Fruit fly (Drosophila melanogaster) whole organism, embryonic: ENCODE data around the gene udt.

Experiments
- CG10147 ChIP-seq: fragments of 200-800 bp; sonication (Bioruptor generic); optimal IDR thresholded peaks from 2 replicates; lab custom pipeline; 2019; ENCODE audit warnings: missing biosample characterization, mild to moderate bottlenecking, missing genetic modification characterization, moderate library complexity
- CG1024 ChIP-seq: fragments of 200-800 bp; sonication (Bioruptor generic); IDR thresholded peaks from 2 replicates; pipeline ENCODE4 v1.3.6; 2022; ENCODE audit warnings: missing biosample characterization, missing genetic modification characterization
- CG10979 ChIP-seq: fragments of 200-800 bp; sonication (Bioruptor generic); optimal IDR thresholded peaks from 2 replicates; lab custom pipeline; 2018; ENCODE audit warnings: missing biosample characterization, mild to moderate bottlenecking, missing genetic modification characterization, moderate library complexity
- CG12071 ChIP-seq: fragments of 200-800 bp; sonication (Bioruptor generic); optimal IDR thresholded peaks from 3 replicates; lab custom pipeline; 2018; ENCODE audit warnings: missing biosample characterization, mild to moderate bottlenecking, missing genetic modification characterization
- CG12659 ChIP-seq: fragments of 200-800 bp; sonication (Bioruptor generic); optimal IDR thresholded peaks from 3 replicates; lab custom pipeline; 2017; ENCODE audit warnings: mild to moderate bottlenecking, missing biosample characterization, missing genetic modification reagents, missing genetic modification characterization
- CG16815 ChIP-seq: fragments of 200-800 bp; sonication (Bioruptor generic); optimal IDR thresholded peaks from 3 replicates; lab custom pipeline; 2017; ENCODE audit warnings: missing biosample characterization, mild to moderate bottlenecking, missing genetic modification characterization
- CG17186 ChIP-seq: fragments of 200-800 bp; sonication (Bioruptor generic); optimal IDR thresholded peaks from 3 replicates; lab custom pipeline; 2017; ENCODE audit warnings: missing biosample characterization, missing genetic modification reagents, missing genetic modification characterization
- CG17802 ChIP-seq: fragments of 200-800 bp; sonication (Bioruptor generic); optimal IDR thresholded peaks from 2 replicates; lab custom pipeline; 2018; ENCODE audit warnings: missing biosample characterization, mild to moderate bottlenecking, missing genetic modification characterization, moderate library complexity
- CG2889 ChIP-seq: fragments of 200-800 bp; sonication (Bioruptor generic); IDR thresholded peaks from 3 replicates; pipeline ENCODE4 v1.3.6; 2022; ENCODE audit warnings: missing biosample characterization, missing genetic modification characterization
- CG31388 ChIP-seq: fragments of 200-800 bp; sonication (Bioruptor generic); optimal IDR thresholded peaks from 2 replicates; lab custom pipeline; 2016; ENCODE audit warnings: missing biosample characterization, missing genetic modification characterization
- CG6689 ChIP-seq: fragments of 200-800 bp; sonication (Bioruptor generic); IDR thresholded peaks from 2 replicates; pipeline ENCODE4 v1.3.6; 2022; ENCODE audit warnings: missing biosample characterization, missing genetic modification characterization
- CG7357 ChIP-seq: fragments of 200-800 bp; sonication (Bioruptor generic); IDR thresholded peaks from 3 replicates; pipeline ENCODE4 v1.3.6; 2022; ENCODE audit warnings: missing biosample characterization, missing genetic modification characterization
- CG9437 ChIP-seq: fragments of 200-800 bp; sonication (Bioruptor generic); optimal IDR thresholded peaks from 2 replicates; lab custom pipeline; 2018; ENCODE audit warnings: missing biosample characterization, mild to moderate bottlenecking, missing genetic modification characterization
- CHES-1-like ChIP-seq: fragments of 200-800 bp; sonication (Bioruptor generic); optimal IDR thresholded peaks from 2 replicates; lab custom pipeline; 2016; ENCODE audit warnings: missing biosample characterization, missing genetic modification characterization
- CkIIα-i1 ChIP-seq: fragments of 200-800 bp; sonication (Bioruptor generic); IDR thresholded peaks from 2 replicates; pipeline ENCODE4 v1.3.6; 2022; ENCODE audit warnings: missing biosample characterization, missing genetic modification characterization
- ERR ChIP-seq: fragments of 200-800 bp; sonication (Bioruptor generic); optimal IDR thresholded peaks from 2 replicates; lab custom pipeline; 2016; ENCODE audit warnings: missing biosample characterization, missing genetic modification characterization
- MTF-1 ChIP-seq: fragments of 200-800 bp; sonication (Bioruptor generic); optimal IDR thresholded peaks from 2 replicates; lab custom pipeline; 2018; ENCODE audit warnings: missing biosample characterization, mild to moderate bottlenecking, missing genetic modification characterization, borderline replicate concordance
- NfI ChIP-seq: fragments of 200-800 bp; sonication (Bioruptor generic); optimal IDR thresholded peaks from 3 replicates; lab custom pipeline; 2018; ENCODE audit warnings: missing biosample characterization, mild to moderate bottlenecking, missing genetic modification characterization, moderate library complexity
- Sin3A ChIP-seq: fragments of >200 bp; optimal IDR thresholded peaks from 2 replicates; lab custom pipeline; 2018
- ash1 ChIP-seq: fragments of 200-800 bp; sonication (Bioruptor generic); optimal IDR thresholded peaks from 2 replicates; lab custom pipeline; 2018; ENCODE audit warnings: missing biosample characterization, mild to moderate bottlenecking, missing genetic modification characterization
- ato ChIP-seq: fragments of 200-800 bp; sonication (Bioruptor generic); IDR thresholded peaks from 2 replicates; pipeline ENCODE4 v1.3.6; 2022; ENCODE audit warnings: missing biosample characterization, missing genetic modification characterization; ENCODE audit not compliant: partially characterized antibody
- btn ChIP-seq: fragments of 200-800 bp; sonication (Bioruptor generic); optimal IDR thresholded peaks from 2 replicates; lab custom pipeline; 2016; ENCODE audit warnings: missing biosample characterization, missing genetic modification characterization
- corto ChIP-seq: fragments of 200-800 bp; sonication (Bioruptor generic); optimal IDR thresholded peaks from 2 replicates; lab custom pipeline; 2016; ENCODE audit warnings: missing biosample characterization, mild to moderate bottlenecking, missing genetic modification characterization, moderate library complexity
- crp ChIP-seq, 2 experiments: fragments of 200-800 bp; sonication (Bioruptor generic); optimal IDR thresholded peaks; 2 replicates in 1 of 2; 3 replicates in 1 of 2; lab custom pipeline; 2017; ENCODE audit warnings: missing biosample characterization in 2 of 2, missing genetic modification characterization in 2 of 2, mild to moderate bottlenecking in 1 of 2, moderate library complexity in 1 of 2
- da ChIP-seq: fragments of 200-800 bp; sonication (Bioruptor generic); optimal IDR thresholded peaks from 2 replicates; lab custom pipeline; 2016; ENCODE audit warnings: missing biosample characterization, missing genetic modification characterization
- danr ChIP-seq: fragments of 200-800 bp; sonication (Bioruptor generic); IDR thresholded peaks from 2 replicates; pipeline ENCODE4 v1.3.6; 2022; ENCODE audit warnings: missing biosample characterization, missing genetic modification characterization
- dmrt11E ChIP-seq: fragments of 200-800 bp; sonication (Bioruptor generic); optimal IDR thresholded peaks from 3 replicates; lab custom pipeline; 2018; ENCODE audit warnings: missing biosample characterization, mild to moderate bottlenecking, missing genetic modification characterization, moderate library complexity
- en ChIP-seq: fragments of 200-800 bp; sonication (Bioruptor generic); optimal IDR thresholded peaks from 2 replicates; lab custom pipeline; 2016; ENCODE audit warnings: missing biosample characterization, missing genetic modification characterization
- fd3F ChIP-seq: fragments of 200-800 bp; sonication (Bioruptor generic); optimal IDR thresholded peaks from 2 replicates; lab custom pipeline; 2018; ENCODE audit warnings: missing biosample characterization, mild to moderate bottlenecking, missing genetic modification characterization, moderate library complexity
- ham ChIP-seq: fragments of 200-800 bp; sonication (Bioruptor generic); IDR thresholded peaks from 2 replicates; pipeline ENCODE4 v1.3.6; 2022; ENCODE audit warnings: missing biosample characterization, missing genetic modification characterization
- ind ChIP-seq: fragments of 200-800 bp; sonication (Bioruptor generic); optimal IDR thresholded peaks from 3 replicates; lab custom pipeline; 2016; ENCODE audit warnings: missing biosample characterization, missing genetic modification characterization
- kah ChIP-seq: fragments of 200-800 bp; sonication (Bioruptor generic); optimal IDR thresholded peaks from 2 replicates; lab custom pipeline; 2018; ENCODE audit warnings: missing biosample characterization, mild to moderate bottlenecking, missing genetic modification characterization
- klu ChIP-seq: fragments of 200-800 bp; sonication (Bioruptor generic); IDR thresholded peaks from 2 replicates; pipeline ENCODE4 v1.3.6; 2022; ENCODE audit warnings: missing biosample characterization, missing genetic modification characterization
- lola ChIP-seq, 3 experiments: fragments of >200 bp in 2 of 3; fragments of 200-800 bp in 1 of 3; sonication (Bioruptor generic) in 1 of 3; optimal IDR thresholded peaks; 2 replicates each; lab custom pipeline; 2017 to 2019; ENCODE audit warnings: missing biosample characterization in 3 of 3, missing genetic modification characterization in 3 of 3, mild to moderate bottlenecking in 1 of 3, moderate library complexity in 1 of 3
- maf-S ChIP-seq: fragments of 200-800 bp; sonication (Bioruptor generic); optimal IDR thresholded peaks from 2 replicates; lab custom pipeline; 2016; ENCODE audit warnings: missing biosample characterization, missing genetic modification characterization
- phol ChIP-seq: fragments of 200-800 bp; sonication (Bioruptor generic); optimal IDR thresholded peaks from 3 replicates; lab custom pipeline; 2018; ENCODE audit warnings: missing biosample characterization, mild to moderate bottlenecking, missing genetic modification characterization, moderate library complexity
- pita ChIP-seq: fragments of 200-800 bp; sonication (Bioruptor generic); optimal IDR thresholded peaks from 2 replicates; lab custom pipeline; 2017; ENCODE audit warnings: missing biosample characterization, mild to moderate bottlenecking, missing genetic modification characterization
- pzg ChIP-seq: fragments of 200-800 bp; sonication (Bioruptor generic); optimal IDR thresholded peaks from 3 replicates; lab custom pipeline; 2018; ENCODE audit warnings: missing biosample characterization, mild to moderate bottlenecking, missing genetic modification characterization, moderate library complexity
- row ChIP-seq: fragments of 200-800 bp; sonication (Bioruptor generic); IDR thresholded peaks from 3 replicates; pipeline ENCODE4 v1.3.6; 2022; ENCODE audit warnings: missing biosample characterization, missing genetic modification characterization
- sc ChIP-seq, 3 experiments: fragments of >200 bp in 2 of 3; fragments of 200-800 bp in 1 of 3; sonication (Bioruptor generic) in 1 of 3; optimal IDR thresholded peaks; 2 replicates in 2 of 3; 3 replicates in 1 of 3; lab custom pipeline; 2017; ENCODE audit warnings: mild to moderate bottlenecking in 1 of 3, missing biosample characterization in 1 of 3, missing genetic modification characterization in 1 of 3, missing genetic modification reagents in 1 of 3
- scrt ChIP-seq: fragments of 200-800 bp; sonication (Bioruptor generic); optimal IDR thresholded peaks from 2 replicates; lab custom pipeline; 2018; ENCODE audit warnings: missing biosample characterization, mild to moderate bottlenecking, missing genetic modification characterization, moderate library complexity
- sisA ChIP-seq: fragments of 200-800 bp; sonication (Bioruptor generic); IDR thresholded peaks from 2 replicates; pipeline ENCODE4 v1.3.6; 2022; ENCODE audit warnings: missing biosample characterization, missing genetic modification characterization
- sr ChIP-seq: fragments of 200-800 bp; sonication (Bioruptor generic); IDR thresholded peaks from 3 replicates; pipeline ENCODE4 v1.3.6; 2022; ENCODE audit warnings: missing biosample characterization, missing genetic modification characterization
- tgo ChIP-seq: fragments of 200-800 bp; sonication (Bioruptor generic); IDR thresholded peaks from 3 replicates; pipeline ENCODE4 v1.3.6; 2022; ENCODE audit warnings: missing biosample characterization, missing genetic modification characterization
- tup ChIP-seq: fragments of 200-800 bp; sonication (Bioruptor generic); optimal IDR thresholded peaks from 2 replicates; lab custom pipeline; 2016; ENCODE audit warnings: missing biosample characterization, mild to moderate bottlenecking, missing genetic modification characterization, moderate library complexity
- tx ChIP-seq: fragments of 200-800 bp; sonication (Bioruptor generic); optimal IDR thresholded peaks from 2 replicates; lab custom pipeline; 2016; ENCODE audit warnings: missing biosample characterization, missing genetic modification characterization
- wor ChIP-seq: fragments of 200-800 bp; sonication (Bioruptor generic); IDR thresholded peaks from 2 replicates; pipeline ENCODE4 v1.3.6; 2022; ENCODE audit warnings: missing biosample characterization, missing genetic modification characterization
- zen ChIP-seq: fragments of 200-800 bp; sonication (Bioruptor generic); optimal IDR thresholded peaks from 3 replicates; lab custom pipeline; 2018; ENCODE audit warnings: missing biosample characterization, mild to moderate bottlenecking, missing genetic modification characterization, moderate library complexity
- zen2 ChIP-seq: fragments of 200-800 bp; sonication (Bioruptor generic); IDR thresholded peaks from 3 replicates; pipeline ENCODE4 v1.3.6; 2022; ENCODE audit warnings: missing biosample characterization, missing genetic modification characterization; ENCODE audit not compliant: partially characterized antibody
- zfh1 ChIP-seq: fragments of 200-800 bp; sonication (Bioruptor generic); IDR thresholded peaks from 3 replicates; pipeline ENCODE4 v1.3.6; 2022; ENCODE audit warnings: missing biosample characterization, missing genetic modification characterization

The udt gene

dm6 chr3R:23772808-23773207 lies 9.7 kb upstream of the udt start, which contains the start of gene tst (continued):
- TF ChIP-seq dmrt11E (tag; lab: Kevin White, UChicago) = peak; percentile 92
- no peak for TF ChIP-seq ERR (GFP tag; lab: Kevin White, UChicago)
- TF ChIP-seq CHES-1-like (GFP tag; lab: Kevin White, UChicago) = peak; percentile 1
- no peak for TF ChIP-seq zen2 (GFP tag; lab: Robert Waterston, UW)
- TF ChIP-seq CkIIα-i1 = peak; percentile 57
- peak; percentile 77 for TF ChIP-seq scrt (GFP tag; lab: Kevin White, UChicago)
- TF ChIP-seq phol (tag; lab: Kevin White, UChicago) = peak; percentile 95
- TF ChIP-seq da (GFP tag; lab: Kevin White, UChicago) = no peak
- TF ChIP-seq btn = no peak
- TF ChIP-seq sisA = peak; percentile 97
- TF ChIP-seq Sin3A (lab: Kevin White, UChicago) = peak; percentile 5
- TF ChIP-seq CG31388 (GFP tag; lab: Kevin White, UChicago) = peak; percentile 59
- TF ChIP-seq zen (tag; lab: Kevin White, UChicago) = peak; percentile 90
- TF ChIP-seq CG2889 = peak; percentile 93
- no peak for TF ChIP-seq CG12071 (GFP tag; lab: Kevin White, UChicago)
- TF ChIP-seq CG17802 (tag; lab: Kevin White, UChicago) = peak; percentile 72
- TF ChIP-seq danr (GFP tag; lab: Robert Waterston, UW) = peak; percentile 92
- TF ChIP-seq tgo (GFP tag; lab: Robert Waterston, UW) = peak; percentile 98
- peak; percentile 96 for TF ChIP-seq klu
- peak; percentile 91 for TF ChIP-seq CG7357 (GFP tag; lab: Robert Waterston, UW)
- TF ChIP-seq pzg (GFP tag; lab: Kevin White, UChicago) = peak; percentile 21
- TF ChIP-seq tup (GFP tag; lab: Kevin White, UChicago) = peak; percentile 74
- TF ChIP-seq ham (GFP tag; lab: Robert Waterston, UW) = peak; percentile 79
- peak; percentile 36 for TF ChIP-seq corto (GFP tag; lab: Kevin White, UChicago)
- peak; percentile 94 for TF ChIP-seq ind (GFP tag; lab: Kevin White, UChicago)
- TF ChIP-seq CG10979 = peak; percentile 90
- TF ChIP-seq kah (GFP tag; lab: Kevin White, UChicago) = peak; percentile 60
- TF ChIP-seq wor (GFP tag; lab: Robert Waterston, UW) = peak; percentile 94
- no peak for TF ChIP-seq sc (optimal IDR thresholded peaks at IDR 0.05; lab: Kevin White, UChicago)
- peak; percentile 74 for TF ChIP-seq sc (GFP tag; optimal IDR thresholded peaks at IDR 0.05; lab: Kevin White, UChicago)
- peak in 1 of 2 experiments; percentile 33 for TF ChIP-seq crp (GFP tag; optimal IDR thresholded peaks at IDR 0.05; lab: Kevin White, UChicago)
- TF ChIP-seq sr (GFP tag; lab: Robert Waterston, UW) = no peak
- no peak for TF ChIP-seq ash1
- peak; percentile 88 for TF ChIP-seq fd3F (GFP tag; lab: Kevin White, UChicago)
- TF ChIP-seq CG17186 = no peak
- no peak for TF ChIP-seq ato
- peak; percentile 98 for TF ChIP-seq zfh1 (GFP tag; lab: Robert Waterston, UW)
- TF ChIP-seq pita (GFP tag; lab: Kevin White, UChicago) = no peak
- TF ChIP-seq CG9437 (GFP tag; lab: Kevin White, UChicago) = peak; percentile 81
- TF ChIP-seq CG6689 = peak; percentile 97
- TF ChIP-seq row (GFP tag; lab: Robert Waterston, UW) = peak; percentile 99
- TF ChIP-seq MTF-1 = peak; percentile 82
- TF ChIP-seq NfI = peak; percentile 91
- TF ChIP-seq lola (GFP tag; optimal IDR thresholded peaks at IDR 0.05; lab: Kevin White, UChicago) = peak in 1 of 3 experiments; percentile 88
- peak; percentile 16 for TF ChIP-seq maf-S (GFP tag; lab: Kevin White, UChicago)
- TF ChIP-seq CG16815 = peak; percentile 89
- peak; percentile 86 for TF ChIP-seq CG1024 (GFP tag; lab: Robert Waterston, UW)
- peak; percentile 16 for TF ChIP-seq tx (GFP tag; lab: Kevin White, UChicago)
- no peak for TF ChIP-seq en
- TF ChIP-seq CG10147 (GFP tag; lab: Kevin White, UChicago) = peak; percentile 84
- TF ChIP-seq CG12659 (GFP tag; lab: Kevin White, UChicago) = peak; percentile 93
